Fruit fly (Drosophila melanogaster) whole organism, pupa: Measurements from ENCODE around the gene OdsH.

Source experiments
- CG10348 ChIP-seq: fragments of 200-800 bp; sonication (Bioruptor generic); IDR thresholded peaks from 2 replicates; pipeline ENCODE4 v1.3.6; 2022; ENCODE audit warnings: missing biosample characterization, missing genetic modification characterization
- CG12605 ChIP-seq: fragments of 200-800 bp; sonication (Bioruptor generic); IDR thresholded peaks from 2 replicates; pipeline ENCODE4 v1.3.6; 2022; ENCODE audit warnings: missing biosample characterization, missing genetic modification characterization
- CG13204 ChIP-seq: fragments of 200-800 bp; sonication (Bioruptor generic); optimal IDR thresholded peaks from 2 replicates; lab custom pipeline; 2018; ENCODE audit warnings: missing biosample characterization, mild to moderate bottlenecking, missing genetic modification characterization, moderate library complexity
- CG14655 ChIP-seq: fragments of 200-800 bp; sonication (Bioruptor generic); optimal IDR thresholded peaks from 3 replicates; lab custom pipeline; 2017; ENCODE audit warnings: mild to moderate bottlenecking, missing biosample characterization, missing genetic modification reagents, missing genetic modification characterization
- CG15710 ChIP-seq: fragments of 200-800 bp; sonication (Bioruptor generic); optimal IDR thresholded peaks from 2 replicates; lab custom pipeline; 2018; ENCODE audit warnings: missing biosample characterization, mild to moderate bottlenecking, missing genetic modification characterization, moderate library complexity
- CG17806 ChIP-seq: fragments of 200-800 bp; sonication (Bioruptor generic); optimal IDR thresholded peaks from 2 replicates; lab custom pipeline; 2018; ENCODE audit warnings: missing biosample characterization, mild to moderate bottlenecking, missing genetic modification characterization, moderate library complexity
- CG32121 ChIP-seq: fragments of 200-800 bp; sonication (Bioruptor generic); IDR thresholded peaks from 2 replicates; pipeline ENCODE4 v1.3.6; 2022; ENCODE audit warnings: missing biosample characterization, missing genetic modification characterization
- CG34367 ChIP-seq: fragments of 200-800 bp; sonication (Bioruptor generic); optimal IDR thresholded peaks from 2 replicates; lab custom pipeline; 2018; ENCODE audit warnings: missing biosample characterization, mild to moderate bottlenecking, missing genetic modification characterization
- CG4496 ChIP-seq: fragments of 200-800 bp; sonication (Bioruptor generic); IDR thresholded peaks from 3 replicates; pipeline ENCODE4 v1.3.6; 2022; ENCODE audit warnings: missing biosample characterization, missing genetic modification characterization
- CG8159 ChIP-seq: fragments of 200-800 bp; sonication (Bioruptor generic); optimal IDR thresholded peaks from 3 replicates; lab custom pipeline; 2018; ENCODE audit warnings: missing biosample characterization, mild to moderate bottlenecking, missing genetic modification characterization, moderate library complexity
- CG8301 ChIP-seq: fragments of 200-800 bp; sonication (Bioruptor generic); optimal IDR thresholded peaks from 2 replicates; lab custom pipeline; 2018; ENCODE audit warnings: missing biosample characterization, mild to moderate bottlenecking, missing genetic modification characterization
- CG9948 ChIP-seq: fragments of 200-800 bp; sonication (Bioruptor generic); optimal IDR thresholded peaks from 2 replicates; lab custom pipeline; 2018; ENCODE audit warnings: missing biosample characterization, mild to moderate bottlenecking, missing genetic modification characterization, moderate library complexity
- D1 ChIP-seq: fragments of 200-800 bp; sonication (Bioruptor generic); optimal IDR thresholded peaks from 2 replicates; lab custom pipeline; 2018; ENCODE audit warnings: missing biosample characterization, mild to moderate bottlenecking, missing genetic modification characterization, moderate library complexity
- EcR ChIP-seq: fragments of 200-800 bp; sonication (Bioruptor generic); optimal IDR thresholded peaks from 3 replicates; lab custom pipeline; 2019; ENCODE audit warnings: missing biosample characterization, missing genetic modification characterization, mild to moderate bottlenecking, moderate library complexity, missing genetic modification reagents
- Ets98B ChIP-seq: fragments of 200-800 bp; sonication (Bioruptor generic); IDR thresholded peaks from 2 replicates; pipeline ENCODE4 v1.3.6; 2022; ENCODE audit warnings: missing biosample characterization, missing genetic modification characterization
- Pif1A ChIP-seq: fragments of 200-800 bp; sonication (Bioruptor generic); optimal IDR thresholded peaks from 3 replicates; lab custom pipeline; 2016; ENCODE audit warnings: missing biosample characterization, missing genetic modification characterization
- Pif1B ChIP-seq: fragments of 200-800 bp; sonication (Bioruptor generic); optimal IDR thresholded peaks from 3 replicates; lab custom pipeline; 2016; ENCODE audit warnings: missing biosample characterization, missing genetic modification characterization
- Snoo ChIP-seq: fragments of 200-800 bp; sonication (Bioruptor generic); optimal IDR thresholded peaks from 3 replicates; lab custom pipeline; 2017; ENCODE audit warnings: missing biosample characterization, mild to moderate bottlenecking, missing genetic modification characterization, inconsistent platforms
- fd96Ca ChIP-seq: fragments of 200-800 bp; sonication (Bioruptor generic); IDR thresholded peaks from 3 replicates; pipeline ENCODE4 v1.3.6; 2022; ENCODE audit warnings: missing biosample characterization, missing genetic modification characterization
- gl ChIP-seq: fragments of 200-800 bp; sonication (Bioruptor generic); optimal IDR thresholded peaks from 2 replicates; lab custom pipeline; 2018; ENCODE audit warnings: missing biosample characterization, mild to moderate bottlenecking, missing genetic modification characterization
- rn ChIP-seq: fragments of 200-800 bp; sonication (Bioruptor generic); IDR thresholded peaks from 2 replicates; pipeline ENCODE4 v1.3.6; 2022; ENCODE audit warnings: missing biosample characterization, missing genetic modification characterization

Gene OdsH

DNA sequence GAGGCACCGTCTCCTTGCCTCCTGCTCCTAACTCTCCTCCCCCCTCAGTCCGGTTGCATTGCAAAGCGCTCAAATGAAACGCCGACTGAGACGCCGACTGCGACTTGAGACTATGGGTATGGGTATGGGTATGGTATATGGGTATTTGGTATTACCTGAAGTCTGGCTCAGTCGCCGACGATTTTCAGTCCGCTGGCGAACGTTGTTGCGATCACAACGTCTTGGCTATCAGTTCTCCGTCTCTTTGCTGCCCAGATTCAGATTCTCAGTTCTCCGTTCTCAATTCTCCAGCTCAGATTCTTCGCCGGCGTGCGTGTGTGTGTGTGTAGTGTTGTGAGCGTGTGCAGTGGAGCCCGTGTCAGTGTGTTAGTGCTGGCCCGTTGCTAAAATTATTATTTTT lies 39.8 kb downstream of the OdsH start, which contains the start of gene CG6398:
Gene CG6398, plus strand, starts transcription at position 185 of the 400 bp plus-strand sequence.
- TF ChIP-seq CG9948 (tag; lab: Kevin White, UChicago) (no peak), CG17806 (tag; lab: Kevin White, UChicago) (no peak), Pif1B (GFP tag; lab: Kevin White, UChicago) (no peak), CG12605 (GFP tag; lab: Robert Waterston, UW) (no peak), rn (GFP tag; lab: Robert Waterston, UW) (no peak), CG34367 (tag; lab: Kevin White, UChicago) (no peak), CG14655 (GFP tag; lab: Kevin White, UChicago) (no peak), CG4496 (GFP tag; lab: Robert Waterston, UW) (peak; percentile 44; the same call in 1 of the 3 replicates), CG15710 (tag; lab: Kevin White, UChicago) (no peak), gl (no peak), CG13204 (GFP tag; lab: Kevin White, UChicago) (peak; percentile 64), EcR (GFP tag; lab: Kevin White, UChicago) (peak; percentile 36), Pif1A (GFP tag; lab: Kevin White, UChicago) (no peak), CG10348 (GFP tag; lab: Robert Waterston, UW) (no peak), Ets98B (GFP tag; lab: Robert Waterston, UW) (peak; percentile 37; the same call in 1 of the 2 replicates), fd96Ca (GFP tag; lab: Robert Waterston, UW) (no peak)

DNA sequence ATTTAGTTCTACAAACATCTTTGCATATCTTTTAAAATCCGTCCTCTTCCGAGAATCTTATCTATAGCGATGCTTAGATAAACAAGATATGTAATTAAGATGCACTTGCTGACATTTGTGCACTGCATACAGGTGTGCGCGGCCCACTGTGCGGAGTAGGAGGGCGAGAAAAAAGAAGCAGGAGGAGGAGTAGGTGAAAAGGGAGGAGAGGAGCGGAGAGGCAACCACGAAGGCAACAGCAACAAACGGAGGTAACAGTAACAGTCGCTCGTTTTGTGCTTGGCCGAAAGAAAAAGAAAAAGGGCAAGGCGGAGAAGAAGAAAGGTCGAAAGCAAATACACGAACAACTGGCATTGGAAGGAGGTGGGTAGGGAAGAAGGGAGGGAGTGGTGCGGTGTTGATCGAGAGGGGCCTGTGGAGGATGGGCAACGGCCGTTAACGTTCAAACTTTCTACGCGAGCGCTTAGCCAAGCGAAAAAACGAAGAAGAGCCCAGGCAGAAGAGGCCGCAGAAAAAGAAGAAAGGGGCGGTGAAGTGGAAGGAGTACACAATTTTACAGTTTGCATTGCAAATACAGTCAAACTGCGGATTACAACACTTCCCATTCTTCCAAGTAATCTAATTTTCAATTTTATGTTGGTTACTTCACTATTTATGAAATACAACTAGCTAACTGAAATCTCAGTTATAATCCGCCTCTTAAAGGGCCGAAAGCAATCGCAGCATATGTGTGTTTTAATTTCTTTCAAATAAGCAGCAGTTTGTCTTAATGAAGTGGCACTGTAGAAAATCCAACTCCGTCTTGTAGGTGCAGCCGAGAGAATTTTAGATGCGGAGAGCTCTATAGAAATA lies 41.6 kb downstream of the OdsH start:
- TF ChIP-seq Pif1B (GFP tag; lab: Kevin White, UChicago) (no peak), CG8301 (peak; percentile 46), CG34367 (tag; lab: Kevin White, UChicago) (no peak), CG13204 (GFP tag; lab: Kevin White, UChicago) (no peak), gl (no peak), CG14655 (GFP tag; lab: Kevin White, UChicago) (peak; percentile 59)

DNA sequence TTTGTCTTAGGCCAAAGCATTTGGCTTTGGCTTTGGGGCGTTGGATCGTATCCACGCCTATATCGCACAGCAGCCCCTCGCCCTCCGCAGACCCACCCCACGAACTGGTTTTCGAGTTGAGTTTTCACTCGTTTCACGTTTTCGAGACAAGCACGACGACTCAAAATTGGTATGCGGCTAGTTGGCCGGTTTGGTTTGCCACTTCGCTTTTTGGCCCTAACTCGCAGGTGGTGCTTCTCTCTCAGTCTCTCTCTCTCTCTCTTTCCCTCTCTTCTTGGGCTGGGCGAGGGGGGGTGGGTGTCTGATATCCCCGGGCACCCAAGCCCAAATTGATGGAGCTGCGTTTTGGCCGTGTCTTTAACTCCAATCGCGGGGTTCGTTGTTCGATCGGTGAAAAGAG lies 43.2 kb downstream of the OdsH start:
- peak; percentile 26; the same call in 1 of the 2 replicates for TF ChIP-seq Ets98B (GFP tag; lab: Robert Waterston, UW)
- TF ChIP-seq CG12605 (GFP tag; lab: Robert Waterston, UW), result 0 out of 2 replicates have a peak, but pooled peaks have one; percentile 7
- TF ChIP-seq CG32121 (GFP tag; lab: Robert Waterston, UW), result 0 out of 2 replicates have a peak, but pooled peaks have one; percentile 30
- TF ChIP-seq fd96Ca (GFP tag; lab: Robert Waterston, UW), result 0 out of 3 replicates have a peak, but pooled peaks have one; percentile 24
- peak; percentile 49; the same call in 2 of the 3 replicates for TF ChIP-seq CG4496 (GFP tag; lab: Robert Waterston, UW)
- TF ChIP-seq Snoo (tag; lab: Kevin White, UChicago), result no peak
- peak; percentile 66 for TF ChIP-seq EcR (GFP tag; lab: Kevin White, UChicago)
- TF ChIP-seq CG14655 (GFP tag; lab: Kevin White, UChicago), result no peak

DNA sequence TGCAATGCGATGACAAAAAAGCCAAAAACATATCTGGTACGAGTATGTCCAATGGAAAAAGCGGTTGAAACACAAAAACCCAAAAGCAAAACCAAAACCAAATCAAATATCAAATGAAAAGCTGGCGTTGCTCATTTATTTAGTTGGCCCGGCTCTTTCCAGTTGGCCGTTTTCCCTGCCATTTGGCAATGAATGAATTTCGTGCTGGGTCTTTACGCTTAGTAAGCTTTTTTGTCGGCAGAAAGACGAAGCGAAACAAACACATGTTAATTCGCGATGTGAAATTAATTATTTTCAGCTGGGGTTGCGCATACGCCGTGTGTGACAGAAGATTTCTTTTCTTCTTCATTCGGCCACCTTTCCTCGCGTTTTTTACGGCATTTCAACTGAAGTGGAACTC lies 43.9 kb downstream of the OdsH start:
- TF ChIP-seq rn (GFP tag; lab: Robert Waterston, UW) (no peak), CG14655 (GFP tag; lab: Kevin White, UChicago) (no peak), CG4496 (GFP tag; lab: Robert Waterston, UW) (no peak), CG12605 (GFP tag; lab: Robert Waterston, UW) (no peak), CG10348 (GFP tag; lab: Robert Waterston, UW) (no peak), CG9948 (tag; lab: Kevin White, UChicago) (no peak), fd96Ca (GFP tag; lab: Robert Waterston, UW) (no peak), gl (no peak)

DNA sequence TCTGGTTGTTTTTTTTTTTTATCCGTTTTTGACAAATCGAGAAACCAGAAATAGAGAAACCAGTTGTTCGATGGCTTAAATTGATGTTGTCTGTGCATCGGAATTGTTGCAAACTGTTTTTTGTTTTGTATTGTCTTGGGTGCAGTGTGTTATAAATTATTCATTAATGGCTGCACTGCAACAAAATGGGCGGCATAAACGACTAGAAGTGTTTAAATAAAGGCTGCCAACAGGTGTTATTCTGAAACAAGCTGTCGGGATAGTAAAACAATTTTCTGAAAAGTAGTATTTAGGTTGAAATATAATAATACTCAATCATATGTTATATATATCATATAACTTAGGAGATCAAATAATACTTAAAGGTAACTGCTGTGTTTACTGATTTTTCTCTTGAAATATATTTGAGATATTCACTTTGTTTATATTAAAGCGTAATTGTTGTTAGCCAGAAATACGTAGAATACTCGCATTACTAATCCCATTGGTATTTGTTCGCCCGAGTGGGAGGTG lies 45.7 kb downstream of the OdsH start:
- TF ChIP-seq CG17806 (tag; lab: Kevin White, UChicago) (peak; percentile 36), CG15710 (tag; lab: Kevin White, UChicago) (peak; percentile 42), CG8301 (peak; percentile 18), D1 (tag; lab: Kevin White, UChicago) (no peak), CG9948 (tag; lab: Kevin White, UChicago) (peak; percentile 16), CG8159 (tag; lab: Kevin White, UChicago) (peak; percentile 46), Snoo (tag; lab: Kevin White, UChicago) (no peak), gl (peak; percentile 0), CG34367 (tag; lab: Kevin White, UChicago) (peak; percentile 13)

DNA sequence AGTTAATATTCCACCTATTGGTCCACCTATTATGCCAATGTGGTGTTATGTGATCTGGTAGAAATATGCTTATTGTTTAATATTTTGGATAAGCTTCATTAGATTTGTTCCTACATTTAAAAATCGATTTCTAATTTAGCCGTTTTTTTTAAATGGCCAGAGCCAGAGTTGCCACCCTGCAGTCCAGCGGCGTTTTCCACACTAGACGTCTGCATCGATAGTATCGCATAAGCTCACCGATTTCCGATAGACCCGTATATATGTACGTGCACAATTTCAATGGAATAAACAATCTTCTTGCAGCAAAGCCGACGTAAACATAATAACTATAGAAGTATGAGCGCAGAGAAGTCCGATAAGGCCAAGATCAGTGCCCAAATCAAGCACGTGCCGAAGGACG lies 51.1 kb downstream of the OdsH start, which contains the start of gene Taf9:
Gene Taf9, plus strand, starts transcription at position 239 of the 400 bp plus-strand sequence.
- peak; percentile 40; the same call in 1 of the 3 replicates for TF ChIP-seq CG4496 (GFP tag; lab: Robert Waterston, UW)
- TF ChIP-seq CG15710 (tag; lab: Kevin White, UChicago), result no peak
- no peak for TF ChIP-seq CG17806 (tag; lab: Kevin White, UChicago)
- TF ChIP-seq CG9948 (tag; lab: Kevin White, UChicago), result no peak
